Fruit fly (Drosophila melanogaster) S2 (cell line): ENCODE data around the gene S6KL.

Source experiments
- CG8478 ChIP-seq: fragments of >200 bp; optimal IDR thresholded peaks from 2 replicates; lab custom pipeline; 2018
- CTCF ChIP-seq, 2 experiments: fragments of >200 bp; optimal IDR thresholded peaks; 2 replicates each; lab custom pipeline; 2018

Gene S6KL

dm6 chrX:18835003-18835402, 46.7 kb downstream of the S6KL start:
- TF ChIP-seq CG8478 (no peak), CTCF (optimal IDR thresholded peaks at IDR 0.05; lab: Kevin White, UChicago) (no peak)

- TF ChIP-seq CTCF (optimal IDR thresholded peaks at IDR 0.05; lab: Kevin White, UChicago) (no peak), CG8478 (no peak)
These were observed 47.2 kb downstream of the S6KL start for dm6 chrX:18835500-18835899.

- TF ChIP-seq CG8478 (no peak), CTCF (optimal IDR thresholded peaks at IDR 0.05; lab: Kevin White, UChicago) (no peak)
These were observed 48.1 kb downstream of the S6KL start for dm6 chrX:18836315-18836714.

- TF ChIP-seq CG8478, result no peak
- no peak for TF ChIP-seq CTCF (optimal IDR thresholded peaks at IDR 0.05; lab: Kevin White, UChicago)
These were observed 48.8 kb downstream of the S6KL start for dm6 chrX:18837046-18837445.

- TF ChIP-seq CTCF (optimal IDR thresholded peaks at IDR 0.05; lab: Kevin White, UChicago), result peak; percentile 70 to 74
- no peak for TF ChIP-seq CG8478
These were observed 50.2 kb downstream of the S6KL start for dm6 chrX:18838470-18838869.

- TF ChIP-seq CTCF (optimal IDR thresholded peaks at IDR 0.05; lab: Kevin White, UChicago), result no peak
- no peak for TF ChIP-seq CG8478
These were observed 50.8 kb downstream of the S6KL start for dm6 chrX:18838929-18839576.

dm6 chrX:18843229-18844033, 55.2 kb downstream of the S6KL start, which contains the start of gene htk:
Gene htk, plus strand, starts transcription at chrX:18843663.
- TF ChIP-seq CG8478 (no peak), CTCF (optimal IDR thresholded peaks at IDR 0.05; lab: Kevin White, UChicago) (peak; percentile 98)

dm6 chrX:18848338-18849021, 60.2 kb downstream of the S6KL start, which contains the start of gene shop:
Gene shop, minus strand, starts transcription at chrX:18848566.
- no peak for TF ChIP-seq CTCF (optimal IDR thresholded peaks at IDR 0.05; lab: Kevin White, UChicago)
- no peak for TF ChIP-seq CG8478

dm6 chrX:18849022-18849368, 60.7 kb downstream of the S6KL start:
- TF ChIP-seq CG8478, result no peak
